Worm (Caenorhabditis elegans): ENCODE data around the gene srw-134.

ce11 chrV:4152200-4152599 lies 39.8 kb upstream of the srw-134 start, which contains the start of gene Y45G5AM.6:
- TF ChIP-seq him-1 (tag; optimal IDR thresholded peaks at IDR 0.05) = no peak
- no peak for TF ChIP-seq W03F9.2 (tag; optimal IDR thresholded peaks at IDR 0.05)
